5 fruit fly cellular contexts compared by ENCODE assay signal in genomic region chr3L:16166217-16166997, dm6.
TF ChIP-seq lines count a peak whose summit lies in the region.

No protein-coding gene starts in this region.

- no peak for TF ChIP-seq CTCF in whole organism, embryonic (GFP tag; optimal IDR thresholded peaks at IDR 0.05; lab: Kevin White, UChicago)

TF ChIP-seq in whole organism, adult, 20 proteins besides CTCF, POLR2A, EP300 and RAD21:
- peak; percentile 17 for TF ChIP-seq Hr96 (GFP tag; optimal IDR thresholded peaks at IDR 0.05; lab: Kevin White, UChicago)
- TF ChIP-seq CG11617 (GFP tag; optimal IDR thresholded peaks at IDR 0.05; lab: Kevin White, UChicago): no peak
- peak; percentile 65 for TF ChIP-seq tj (GFP tag; optimal IDR thresholded peaks at IDR 0.05; lab: Kevin White, UChicago)

TF ChIP-seq in whole organism, embryonic, 481 proteins besides CTCF, POLR2A, EP300 and RAD21 (continues in another document):
- TF ChIP-seq knrl (GFP tag; IDR thresholded peaks at IDR 0.05; lab: Robert Waterston, UW; ENCODE audit: partially characterized antibody) (no peak), otp (GFP tag; IDR thresholded peaks at IDR 0.05; lab: Robert Waterston, UW) (peak; percentile 62; the same call in 2 of the 3 replicates), sna (GFP tag; IDR thresholded peaks at IDR 0.05; lab: Robert Waterston, UW; ENCODE audit: partially characterized antibody) (0 out of 2 replicates have a peak, but pooled peaks have one; percentile 37), CG17912 (GFP tag; optimal IDR thresholded peaks at IDR 0.05; lab: Kevin White, UChicago) (no peak), HLH54F (GFP tag; optimal IDR thresholded peaks at IDR 0.05; lab: Kevin White, UChicago) (no peak), CG2678 (tag; optimal IDR thresholded peaks at IDR 0.05; lab: Kevin White, UChicago) (peak; percentile 41), CG7928 (GFP tag; optimal IDR thresholded peaks at IDR 0.05; lab: Kevin White, UChicago) (no peak), Med (GFP tag; lab: Kevin White, UChicago) (peak; percentile 67), CG6813 (GFP tag; optimal IDR thresholded peaks at IDR 0.05; lab: Kevin White, UChicago) (peak; percentile 2), Hr78 (GFP tag; optimal IDR thresholded peaks at IDR 0.05; lab: Kevin White, UChicago) (peak in 1 of 2 experiments; percentile 65), sqz (GFP tag; optimal IDR thresholded peaks at IDR 0.05; lab: Kevin White, UChicago) (peak; percentile 82), CG6175 (GFP tag; IDR thresholded peaks at IDR 0.05; lab: Robert Waterston, UW) (0 out of 3 replicates have a peak, but pooled peaks have one; percentile 29), crol (GFP tag; IDR thresholded peaks at IDR 0.05; lab: Robert Waterston, UW) (peak; percentile 91), vvl (GFP tag; IDR thresholded peaks at IDR 0.05; lab: Robert Waterston, UW) (peak; percentile 21; the same call in 1 of the 2 replicates), CG32772 (GFP tag; IDR thresholded peaks at IDR 0.05; lab: Robert Waterston, UW) (peak; percentile 19; the same call in 1 of the 2 replicates), cwo (GFP tag; optimal IDR thresholded peaks at IDR 0.05; lab: Kevin White, UChicago) (peak; percentile 45), sim (GFP tag; IDR thresholded peaks at IDR 0.05; lab: Robert Waterston, UW) (no peak), Lpt (GFP tag; optimal IDR thresholded peaks at IDR 0.05; lab: Kevin White, UChicago) (no peak), ATbp (GFP tag; optimal IDR thresholded peaks at IDR 0.05; lab: Kevin White, UChicago) (peak; percentile 30), Nf-YC (tag; optimal IDR thresholded peaks at IDR 0.05; lab: Kevin White, UChicago) (no peak)

TF ChIP-seq in whole organism, prepupa, 60 proteins besides CTCF, POLR2A, EP300 and RAD21 (continues in another document):
- 0 out of 3 replicates have a peak, but pooled peaks have one; percentile 11 for TF ChIP-seq CG6163 (GFP tag; IDR thresholded peaks at IDR 0.05; lab: Robert Waterston, UW)
- no peak for TF ChIP-seq CG1621 (tag; optimal IDR thresholded peaks at IDR 0.05; lab: Kevin White, UChicago)
- no peak for TF ChIP-seq fd85E (GFP tag; optimal IDR thresholded peaks at IDR 0.05; lab: Kevin White, UChicago)
- TF ChIP-seq CG6854 (GFP tag; optimal IDR thresholded peaks at IDR 0.05; lab: Kevin White, UChicago): no peak
- no peak for TF ChIP-seq topi (GFP tag; optimal IDR thresholded peaks at IDR 0.05; lab: Kevin White, UChicago)
- TF ChIP-seq fkh (GFP tag; optimal IDR thresholded peaks at IDR 0.05; lab: Kevin White, UChicago): peak; percentile 82
- TF ChIP-seq salr (GFP tag; optimal IDR thresholded peaks at IDR 0.05; lab: Kevin White, UChicago): no peak
- no peak for TF ChIP-seq CG11294 (GFP tag; IDR thresholded peaks at IDR 0.05; lab: Robert Waterston, UW)
- TF ChIP-seq Hr39 (GFP tag; optimal IDR thresholded peaks at IDR 0.05; lab: Kevin White, UChicago): no peak
- no peak for TF ChIP-seq CG16779 (tag; optimal IDR thresholded peaks at IDR 0.05; lab: Kevin White, UChicago)
- no peak for TF ChIP-seq CG8319 (GFP tag; optimal IDR thresholded peaks at IDR 0.05; lab: Kevin White, UChicago)
- 0 out of 3 replicates have a peak, but pooled peaks have one; percentile 11 for TF ChIP-seq CG8119 (GFP tag; IDR thresholded peaks at IDR 0.05; lab: Robert Waterston, UW)
- TF ChIP-seq CG11902 (GFP tag; optimal IDR thresholded peaks at IDR 0.05; lab: Kevin White, UChicago): no peak
- no peak for TF ChIP-seq OdsH (GFP tag; optimal IDR thresholded peaks at IDR 0.05; lab: Kevin White, UChicago)
- TF ChIP-seq vri (GFP tag; optimal IDR thresholded peaks at IDR 0.05; lab: Kevin White, UChicago): peak; percentile 46
- no peak for TF ChIP-seq Met (GFP tag; optimal IDR thresholded peaks at IDR 0.05; lab: Kevin White, UChicago)
- no peak for TF ChIP-seq CG31627 (GFP tag; optimal IDR thresholded peaks at IDR 0.05; lab: Kevin White, UChicago)
- no peak for TF ChIP-seq Ets21C (GFP tag; optimal IDR thresholded peaks at IDR 0.05; lab: Kevin White, UChicago)
- no peak for TF ChIP-seq eg (GFP tag; IDR thresholded peaks at IDR 0.05; lab: Robert Waterston, UW)
- TF ChIP-seq pdm3 (GFP tag; optimal IDR thresholded peaks at IDR 0.05; lab: Kevin White, UChicago): no peak
- TF ChIP-seq CG15336 (GFP tag; IDR thresholded peaks at IDR 0.05; lab: Robert Waterston, UW): no peak
- TF ChIP-seq Gug (GFP tag; IDR thresholded peaks at IDR 0.05; lab: Robert Waterston, UW): no peak
- no peak for TF ChIP-seq cyc (GFP tag; optimal IDR thresholded peaks at IDR 0.05; lab: Kevin White, UChicago)
- no peak for TF ChIP-seq Blimp-1 (GFP tag; optimal IDR thresholded peaks at IDR 0.05; lab: Kevin White, UChicago)

TF ChIP-seq in whole organism, pupa, 21 proteins besides CTCF, POLR2A, EP300 and RAD21:
- TF ChIP-seq EcR (GFP tag; optimal IDR thresholded peaks at IDR 0.05; lab: Kevin White, UChicago): no peak
- TF ChIP-seq CG32121 (GFP tag; IDR thresholded peaks at IDR 0.05; lab: Robert Waterston, UW): 0 out of 2 replicates have a peak, but pooled peaks have one; percentile 16
- peak; percentile 14 for TF ChIP-seq CG13204 (GFP tag; optimal IDR thresholded peaks at IDR 0.05; lab: Kevin White, UChicago)
- TF ChIP-seq CG8301 (tag; optimal IDR thresholded peaks at IDR 0.05; lab: Kevin White, UChicago): no peak
- no peak for TF ChIP-seq Pif1A (GFP tag; optimal IDR thresholded peaks at IDR 0.05; lab: Kevin White, UChicago)
- TF ChIP-seq CG4496 (GFP tag; IDR thresholded peaks at IDR 0.05; lab: Robert Waterston, UW): no peak
TF ChIP-seq in whole organism, pupa: peak in this region for 2.

TF ChIP-seq in whole organism, wandering third instar larva, 38 proteins besides CTCF, POLR2A, EP300 and RAD21:
- peak; percentile 8 for TF ChIP-seq h (GFP tag; optimal IDR thresholded peaks at IDR 0.05; lab: Kevin White, UChicago)
- no peak for TF ChIP-seq Rel (GFP tag; optimal IDR thresholded peaks at IDR 0.05; lab: Kevin White, UChicago)
- peak; percentile 30 for TF ChIP-seq Rel (tag; optimal IDR thresholded peaks at IDR 0.05; lab: Kevin White, UChicago)
- TF ChIP-seq foxo (GFP tag; optimal IDR thresholded peaks at IDR 0.05; lab: Kevin White, UChicago): no peak
- no peak for TF ChIP-seq dsf (GFP tag; optimal IDR thresholded peaks at IDR 0.05; lab: Kevin White, UChicago; ENCODE audit: borderline replicate concordance)
- no peak for TF ChIP-seq usp (GFP tag; optimal IDR thresholded peaks at IDR 0.05; lab: Kevin White, UChicago)
- no peak for TF ChIP-seq Hr83 (GFP tag; optimal IDR thresholded peaks at IDR 0.05; lab: Kevin White, UChicago; ENCODE audit: poor library complexity, severe bottlenecking)
- no peak for TF ChIP-seq N (GFP tag; optimal IDR thresholded peaks at IDR 0.05; lab: Kevin White, UChicago)
- no peak for TF ChIP-seq sage (GFP tag; optimal IDR thresholded peaks at IDR 0.05; lab: Kevin White, UChicago)
- TF ChIP-seq HLH106 (tag; optimal IDR thresholded peaks at IDR 0.05; lab: Kevin White, UChicago): no peak
- TF ChIP-seq pan (optimal IDR thresholded peaks at IDR 0.05; lab: Kevin White, UChicago): no peak
- TF ChIP-seq Dfd (GFP tag; optimal IDR thresholded peaks at IDR 0.05; lab: Kevin White, UChicago): no peak
- no peak for TF ChIP-seq GATAd (GFP tag; optimal IDR thresholded peaks at IDR 0.05; lab: Kevin White, UChicago)
- TF ChIP-seq Dif (GFP tag; optimal IDR thresholded peaks at IDR 0.05; lab: Kevin White, UChicago; ENCODE audit: partially characterized antibody): no peak
- no peak for TF ChIP-seq CrebA (GFP tag; optimal IDR thresholded peaks at IDR 0.05; lab: Kevin White, UChicago; ENCODE audit: borderline replicate concordance)
- TF ChIP-seq jim (GFP tag; optimal IDR thresholded peaks at IDR 0.05; lab: Kevin White, UChicago): no peak
- no peak for TF ChIP-seq Hnf4 (GFP tag; optimal IDR thresholded peaks at IDR 0.05; lab: Kevin White, UChicago)
- no peak for TF ChIP-seq woc (GFP tag; optimal IDR thresholded peaks at IDR 0.05; lab: Kevin White, UChicago)
- no peak for TF ChIP-seq dmrt93B (GFP tag; optimal IDR thresholded peaks at IDR 0.05; lab: Kevin White, UChicago)
- TF ChIP-seq Sp1 (GFP tag; optimal IDR thresholded peaks at IDR 0.05; lab: Kevin White, UChicago): peak; percentile 31
- TF ChIP-seq lola (GFP tag; optimal IDR thresholded peaks at IDR 0.05; lab: Kevin White, UChicago): no peak
- no peak for TF ChIP-seq Hr78 (GFP tag; optimal IDR thresholded peaks at IDR 0.05; lab: Kevin White, UChicago)
- no peak for TF ChIP-seq Myc (optimal IDR thresholded peaks at IDR 0.05; lab: Kevin White, UChicago)
- no peak for TF ChIP-seq tai (GFP tag; optimal IDR thresholded peaks at IDR 0.05; lab: Kevin White, UChicago)
- TF ChIP-seq Abd-B (GFP tag; optimal IDR thresholded peaks at IDR 0.05; lab: Kevin White, UChicago): no peak
- TF ChIP-seq brk (GFP tag; optimal IDR thresholded peaks at IDR 0.05; lab: Kevin White, UChicago): no peak
- no peak for TF ChIP-seq sv (GFP tag; optimal IDR thresholded peaks at IDR 0.05; lab: Kevin White, UChicago)
- no peak for TF ChIP-seq dl (GFP tag; optimal IDR thresholded peaks at IDR 0.05; lab: Kevin White, UChicago; ENCODE audit: insufficient read depth in 1 of 2, partially characterized antibody in 2 of 2)
- TF ChIP-seq CG9705 (GFP tag; optimal IDR thresholded peaks at IDR 0.05; lab: Kevin White, UChicago): no peak
- TF ChIP-seq Vsx2 (GFP tag; optimal IDR thresholded peaks at IDR 0.05; lab: Kevin White, UChicago; ENCODE audit: partially characterized antibody): peak; percentile 2
- TF ChIP-seq psq (GFP tag; optimal IDR thresholded peaks at IDR 0.05; lab: Kevin White, UChicago): no peak
- TF ChIP-seq CG32264 (GFP tag; optimal IDR thresholded peaks at IDR 0.05; lab: Kevin White, UChicago): no peak
- peak; percentile 5 for TF ChIP-seq fru (GFP tag; optimal IDR thresholded peaks at IDR 0.05; lab: Kevin White, UChicago)
- TF ChIP-seq Jra (GFP tag; optimal IDR thresholded peaks at IDR 0.05; lab: Kevin White, UChicago): no peak
- TF ChIP-seq rgr (GFP tag; optimal IDR thresholded peaks at IDR 0.05; lab: Kevin White, UChicago): no peak
- TF ChIP-seq OdsH (GFP tag; optimal IDR thresholded peaks at IDR 0.05; lab: Kevin White, UChicago): peak; percentile 2
- no peak for TF ChIP-seq ey (GFP tag; optimal IDR thresholded peaks at IDR 0.05; lab: Kevin White, UChicago)
- peak; percentile 29 for TF ChIP-seq br (GFP tag; optimal IDR thresholded peaks at IDR 0.05; lab: Kevin White, UChicago)
- no peak for TF ChIP-seq Mio (GFP tag; optimal IDR thresholded peaks at IDR 0.05; lab: Kevin White, UChicago)
